Worm (Caenorhabditis elegans): ENCODE results near the gene lips-13.

ce11 chrII:1152732-1153131 lies 34.9 kb upstream of the lips-13 start:
- no peak for TF ChIP-seq aly-2 (tag; optimal IDR thresholded peaks at IDR 0.05)
- TF ChIP-seq lin-39 (tag; optimal IDR thresholded peaks at IDR 0.05): no peak
- TF ChIP-seq madf-5 (GFP tag; IDR thresholded peaks at IDR 0.05): peak in 1 of 2 experiments; percentile 24; a peak in 1 of 4 replicates
- TF ChIP-seq pha-4 (GFP tag; IDR thresholded peaks at IDR 0.05): no peak; the same call in 1 of the 2 replicates
- TF ChIP-seq pha-4 (tag; optimal IDR thresholded peaks at IDR 0.05): no peak
- TF ChIP-seq mdl-1 (tag; optimal IDR thresholded peaks at IDR 0.05): no peak
- TF ChIP-seq ama-1 (optimal IDR thresholded peaks at IDR 0.05): peak; percentile 30
- no peak for TF ChIP-seq unc-62 (GFP tag; optimal IDR thresholded peaks at IDR 0.05 in 1 of 2)
- TF ChIP-seq unc-62 (tag; optimal IDR thresholded peaks at IDR 0.05): no peak
- no peak for TF ChIP-seq daf-8 (GFP tag; IDR thresholded peaks at IDR 0.05)
- TF ChIP-seq mxl-2 (GFP tag; conservative IDR thresholded peaks at IDR 0.05): no peak
- TF ChIP-seq dmd-6 (GFP tag; IDR thresholded peaks at IDR 0.05): peak; percentile 43; the same call in 1 of the 2 replicates

Data from whole organism, L4 larva.